Fruit fly (Drosophila melanogaster) whole organism, embryonic: Measurements from ENCODE around the gene drongo.
A peak's percentile ranks its signal among the peaks of the same experiment; 100 is the strongest.

Experiments
- CG1024 ChIP-seq: fragments of 200-800 bp; sonication (Bioruptor generic); IDR thresholded peaks from 2 replicates; pipeline ENCODE4 v1.3.6; 2022; ENCODE audit warnings: missing biosample characterization, missing genetic modification characterization
- CG10274 ChIP-seq: fragments of 200-800 bp; sonication (Bioruptor generic); optimal IDR thresholded peaks from 3 replicates; lab custom pipeline; 2017; ENCODE audit warnings: missing biosample characterization, mild to moderate bottlenecking, missing genetic modification characterization
- CG10654 ChIP-seq: fragments of 200-800 bp; sonication (Bioruptor generic); optimal IDR thresholded peaks from 2 replicates; lab custom pipeline; 2016; ENCODE audit warnings: missing biosample characterization, missing genetic modification characterization
- CG12155 ChIP-seq: fragments of 200-800 bp; sonication (Bioruptor generic); optimal IDR thresholded peaks from 3 replicates; lab custom pipeline; 2016; ENCODE audit warnings: missing biosample characterization, missing genetic modification characterization
- CG12744 ChIP-seq: fragments of 200-800 bp; sonication (Bioruptor generic); optimal IDR thresholded peaks from 2 replicates; lab custom pipeline; 2016; ENCODE audit warnings: missing biosample characterization, missing genetic modification characterization
- CG13775 ChIP-seq: fragments of 200-800 bp; sonication (Bioruptor generic); optimal IDR thresholded peaks from 3 replicates; lab custom pipeline; 2017; ENCODE audit warnings: missing biosample characterization, mild to moderate bottlenecking, missing genetic modification characterization
- CG14050 ChIP-seq: fragments of 200-800 bp; sonication (Bioruptor generic); IDR thresholded peaks from 3 replicates; pipeline ENCODE4 v1.3.6; 2022; ENCODE audit warnings: missing biosample characterization, missing genetic modification characterization
- CG15011 ChIP-seq: fragments of 200-800 bp; sonication (Bioruptor generic); optimal IDR thresholded peaks from 3 replicates; lab custom pipeline; 2018; ENCODE audit warnings: missing biosample characterization, mild to moderate bottlenecking, missing genetic modification characterization
- CG16815 ChIP-seq: fragments of 200-800 bp; sonication (Bioruptor generic); optimal IDR thresholded peaks from 3 replicates; lab custom pipeline; 2017; ENCODE audit warnings: missing biosample characterization, mild to moderate bottlenecking, missing genetic modification characterization
- CG17359 ChIP-seq: fragments of 200-800 bp; sonication (Bioruptor generic); optimal IDR thresholded peaks from 3 replicates; lab custom pipeline; 2018; ENCODE audit warnings: missing biosample characterization, mild to moderate bottlenecking, missing genetic modification characterization, moderate library complexity
- CG18619 ChIP-seq: fragments of 200-800 bp; sonication (Bioruptor generic); optimal IDR thresholded peaks from 3 replicates; lab custom pipeline; 2017; ENCODE audit warnings: missing biosample characterization, mild to moderate bottlenecking, missing genetic modification characterization
- CG2116 ChIP-seq: fragments of 200-800 bp; sonication (Bioruptor generic); optimal IDR thresholded peaks from 3 replicates; lab custom pipeline; 2018; ENCODE audit warnings: missing biosample characterization, mild to moderate bottlenecking, missing genetic modification characterization
- CG2875 ChIP-seq: fragments of 200-800 bp; sonication (Bioruptor generic); optimal IDR thresholded peaks from 2 replicates; lab custom pipeline; 2017; ENCODE audit warnings: missing biosample characterization, mild to moderate bottlenecking, missing genetic modification characterization, missing genetic modification reagents
- CG32772 ChIP-seq: fragments of 200-800 bp; sonication (Bioruptor generic); IDR thresholded peaks from 2 replicates; pipeline ENCODE4 v1.3.6; 2022; ENCODE audit warnings: missing biosample characterization, missing genetic modification characterization
- CrebB ChIP-seq: fragments of 200-800 bp; sonication (Bioruptor generic); optimal IDR thresholded peaks from 3 replicates; lab custom pipeline; 2018; ENCODE audit warnings: missing biosample characterization, mild to moderate bottlenecking, missing genetic modification characterization
- D ChIP-seq, 2 experiments: fragments of 200-800 bp in 1 of 2; fragments of >200 bp in 1 of 2; sonication (Bioruptor generic) in 1 of 2; optimal IDR thresholded peaks; 2 replicates in 1 of 2; 3 replicates in 1 of 2; lab custom pipeline; 2017; ENCODE audit warnings: mild to moderate bottlenecking in 1 of 2, missing biosample characterization in 1 of 2, missing genetic modification characterization in 1 of 2, missing genetic modification reagents in 1 of 2
- Dip2 ChIP-seq: fragments of 200-800 bp; sonication (Bioruptor generic); IDR thresholded peaks from 2 replicates; pipeline ENCODE4 v1.3.6; 2022; ENCODE audit warnings: missing biosample characterization, missing genetic modification characterization
- Lpt ChIP-seq: fragments of >200 bp; optimal IDR thresholded peaks from 2 replicates; lab custom pipeline; 2018; ENCODE audit warnings: missing biosample characterization, missing genetic modification characterization
- MBD-R2 ChIP-seq: fragments of 200-800 bp; sonication (Bioruptor generic); IDR thresholded peaks from 2 replicates; pipeline ENCODE4 v1.3.6; 2022; ENCODE audit warnings: missing biosample characterization, missing genetic modification characterization
- MESR4 ChIP-seq: fragments of 200-800 bp; sonication (Bioruptor generic); optimal IDR thresholded peaks from 2 replicates; lab custom pipeline; 2018; ENCODE audit warnings: missing biosample characterization, mild to moderate bottlenecking, missing genetic modification characterization, moderate library complexity
- Meics ChIP-seq: fragments of 200-800 bp; sonication (Bioruptor generic); optimal IDR thresholded peaks from 2 replicates; lab custom pipeline; 2017; ENCODE audit warnings: missing biosample characterization, mild to moderate bottlenecking, missing genetic modification characterization
- NC2α ChIP-seq: fragments of 200-800 bp; sonication (Bioruptor generic); optimal IDR thresholded peaks from 2 replicates; lab custom pipeline; 2016; ENCODE audit warnings: missing biosample characterization, missing genetic modification characterization
- Neu2 ChIP-seq: fragments of 200-800 bp; sonication (Bioruptor generic); optimal IDR thresholded peaks from 3 replicates; lab custom pipeline; 2016; ENCODE audit warnings: missing biosample characterization, missing genetic modification characterization, borderline replicate concordance
- Nf-YA ChIP-seq: fragments of 200-800 bp; sonication (Bioruptor generic); IDR thresholded peaks from 2 replicates; pipeline ENCODE4 v1.3.6; 2022; ENCODE audit warnings: missing biosample characterization, missing genetic modification characterization
- NfI ChIP-seq: fragments of 200-800 bp; sonication (Bioruptor generic); optimal IDR thresholded peaks from 3 replicates; lab custom pipeline; 2018; ENCODE audit warnings: missing biosample characterization, mild to moderate bottlenecking, missing genetic modification characterization, moderate library complexity
- Oaz ChIP-seq: fragments of 200-800 bp; sonication (Bioruptor generic); IDR thresholded peaks from 2 replicates; pipeline ENCODE4 v1.3.6; 2022; ENCODE audit warnings: missing biosample characterization, missing genetic modification characterization
- Side ChIP-seq: fragments of 200-800 bp; sonication (Bioruptor generic); optimal IDR thresholded peaks from 2 replicates; lab custom pipeline; 2016; ENCODE audit warnings: missing biosample characterization, missing genetic modification characterization
- Sry-δ ChIP-seq: fragments of 200-800 bp; sonication (Bioruptor generic); optimal IDR thresholded peaks from 2 replicates; lab custom pipeline; 2016; ENCODE audit warnings: missing biosample characterization, missing genetic modification characterization
- Stat92E ChIP-seq, 3 experiments: fragments of >200 bp in 2 of 3; fragments of 200-800 bp in 1 of 3; sonication (Bioruptor generic) in 1 of 3; optimal IDR thresholded peaks; 2 replicates each; lab custom pipeline; 2017 to 2019; ENCODE audit warnings: missing biosample characterization in 3 of 3, missing genetic modification characterization in 3 of 3, mild to moderate bottlenecking in 1 of 3, moderate library complexity in 1 of 3
- YL-1 ChIP-seq: fragments of 200-800 bp; sonication (Bioruptor generic); optimal IDR thresholded peaks from 3 replicates; lab custom pipeline; 2017; ENCODE audit warnings: missing biosample characterization, mild to moderate bottlenecking, missing genetic modification characterization
- bigmax ChIP-seq: fragments of 200-800 bp; sonication (Bioruptor generic); optimal IDR thresholded peaks from 2 replicates; lab custom pipeline; 2018; ENCODE audit warnings: missing biosample characterization, mild to moderate bottlenecking, missing genetic modification characterization
- gfzf ChIP-seq: fragments of 200-800 bp; sonication (Bioruptor generic); optimal IDR thresholded peaks from 2 replicates; lab custom pipeline; 2016; ENCODE audit warnings: missing biosample characterization, mild to moderate bottlenecking, missing genetic modification characterization, moderate library complexity
- lov ChIP-seq, 2 experiments: fragments of 200-800 bp in 1 of 2; fragments of >200 bp in 1 of 2; sonication (Bioruptor generic) in 1 of 2; IDR thresholded peaks in 1 of 2; optimal IDR thresholded peaks in 1 of 2; 2 replicates in 1 of 2; 3 replicates in 1 of 2; pipeline versions ENCODE4 v1.3.6 to Lab custom; 2017 to 2022; ENCODE audit warnings: missing biosample characterization in 1 of 2, missing genetic modification characterization in 1 of 2
- maf-S ChIP-seq: fragments of 200-800 bp; sonication (Bioruptor generic); optimal IDR thresholded peaks from 2 replicates; lab custom pipeline; 2016; ENCODE audit warnings: missing biosample characterization, missing genetic modification characterization
- mld ChIP-seq: fragments of 200-800 bp; sonication (Bioruptor generic); IDR thresholded peaks from 3 replicates; pipeline ENCODE4 v1.3.6; 2022; ENCODE audit warnings: missing biosample characterization, missing genetic modification characterization; ENCODE audit not compliant: partially characterized antibody
- nmo ChIP-seq: fragments of 200-800 bp; sonication (Bioruptor generic); optimal IDR thresholded peaks from 2 replicates; lab custom pipeline; 2018; ENCODE audit warnings: missing biosample characterization, mild to moderate bottlenecking, missing genetic modification characterization, moderate library complexity
- org-1 ChIP-seq: fragments of 200-800 bp; sonication (Bioruptor generic); optimal IDR thresholded peaks from 2 replicates; lab custom pipeline; 2017; ENCODE audit warnings: missing biosample characterization, missing genetic modification characterization
- otp ChIP-seq: fragments of 200-800 bp; sonication (Bioruptor generic); IDR thresholded peaks from 3 replicates; pipeline ENCODE4, ENCODE4 v1.3.6; 2022; ENCODE audit warnings: missing biosample characterization, missing genetic modification characterization
- p53 ChIP-seq: fragments of 200-800 bp; sonication (Bioruptor generic); optimal IDR thresholded peaks from 2 replicates; lab custom pipeline; 2016; ENCODE audit warnings: missing biosample characterization, missing genetic modification characterization
- psq ChIP-seq: fragments of 200-800 bp; sonication (Bioruptor generic); optimal IDR thresholded peaks from 2 replicates; lab custom pipeline; 2017; ENCODE audit warnings: missing biosample characterization, missing genetic modification characterization
- pum ChIP-seq: fragments of 200-800 bp; sonication (Bioruptor generic); optimal IDR thresholded peaks from 2 replicates; lab custom pipeline; 2016; ENCODE audit warnings: missing biosample characterization, missing genetic modification characterization
- seq ChIP-seq: fragments of 200-800 bp; sonication (Bioruptor generic); IDR thresholded peaks from 2 replicates; pipeline ENCODE4 v1.3.6; 2022; ENCODE audit warnings: missing biosample characterization, missing genetic modification characterization
- shn ChIP-seq: fragments of 200-800 bp; sonication (Bioruptor generic); optimal IDR thresholded peaks from 3 replicates; lab custom pipeline; 2016; ENCODE audit warnings: missing biosample characterization, missing genetic modification characterization
- tgo ChIP-seq: fragments of 200-800 bp; sonication (Bioruptor generic); IDR thresholded peaks from 3 replicates; pipeline ENCODE4 v1.3.6; 2022; ENCODE audit warnings: missing biosample characterization, missing genetic modification characterization
- unc-4 ChIP-seq: fragments of 200-800 bp; sonication (Bioruptor generic); IDR thresholded peaks from 2 replicates; pipeline ENCODE4 v1.3.6; 2022; ENCODE audit warnings: missing biosample characterization, missing genetic modification characterization; ENCODE audit not compliant: partially characterized antibody
- usp ChIP-seq: fragments of >200 bp; optimal IDR thresholded peaks from 2 replicates; lab custom pipeline; 2017; ENCODE audit warnings: missing biosample characterization, missing genetic modification characterization
- wek ChIP-seq: fragments of 200-800 bp; sonication (Bioruptor generic); optimal IDR thresholded peaks from 3 replicates; lab custom pipeline; 2018; ENCODE audit warnings: missing biosample characterization, mild to moderate bottlenecking, missing genetic modification characterization, moderate library complexity
- zen2 ChIP-seq: fragments of 200-800 bp; sonication (Bioruptor generic); IDR thresholded peaks from 3 replicates; pipeline ENCODE4 v1.3.6; 2022; ENCODE audit warnings: missing biosample characterization, missing genetic modification characterization; ENCODE audit not compliant: partially characterized antibody
- zfh1 ChIP-seq: fragments of 200-800 bp; sonication (Bioruptor generic); IDR thresholded peaks from 3 replicates; pipeline ENCODE4 v1.3.6; 2022; ENCODE audit warnings: missing biosample characterization, missing genetic modification characterization

The drongo gene

DNA sequence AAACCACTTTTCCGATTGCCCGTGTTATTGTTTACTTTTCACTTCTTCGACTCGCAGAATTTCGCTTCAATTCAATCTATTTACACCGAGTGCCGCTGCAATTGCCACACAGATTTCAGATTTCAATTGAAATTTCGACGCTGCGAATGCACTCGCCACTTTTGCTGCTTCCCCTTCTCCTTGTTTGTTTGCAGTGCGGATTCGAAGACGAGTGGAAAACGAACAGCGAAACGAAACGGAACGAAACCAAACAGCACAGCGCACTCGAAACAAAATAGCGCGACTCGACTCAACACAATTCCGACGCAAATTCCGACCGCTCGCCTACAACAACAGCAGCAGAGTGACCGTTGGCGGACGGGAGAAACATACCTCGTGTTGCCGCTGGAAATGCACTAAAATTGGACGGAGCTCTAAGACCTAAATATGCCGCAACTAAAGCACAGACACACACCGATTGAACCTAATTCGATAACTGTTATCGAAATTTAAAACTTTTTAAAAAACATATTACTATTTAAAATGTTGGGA, at the start of gene drongo (continued):
- TF ChIP-seq Oaz (GFP tag; lab: Robert Waterston, UW) (no peak), zen2 (GFP tag; lab: Robert Waterston, UW) (no peak; the same call in 1 of the 3 replicates), D (optimal IDR thresholded peaks at IDR 0.05; lab: Kevin White, UChicago) (no peak), D (GFP tag; optimal IDR thresholded peaks at IDR 0.05; lab: Kevin White, UChicago) (no peak), NfI (GFP tag; lab: Kevin White, UChicago) (peak; percentile 34), CG32772 (GFP tag; lab: Robert Waterston, UW) (no peak), maf-S (GFP tag; lab: Kevin White, UChicago) (no peak), seq (no peak), org-1 (GFP tag; lab: Kevin White, UChicago) (no peak), psq (GFP tag; lab: Kevin White, UChicago) (peak; percentile 34), bigmax (GFP tag; lab: Kevin White, UChicago) (no peak), CG10654 (no peak), CG12155 (peak; percentile 60), lov (optimal IDR thresholded peaks at IDR 0.05; lab: Kevin White, UChicago) (no peak), lov (GFP tag; IDR thresholded peaks at IDR 0.05; lab: Robert Waterston, UW) (0 out of 3 replicates have a peak, but pooled peaks have one; percentile 11), CG12744 (GFP tag; lab: Kevin White, UChicago) (no peak), Neu2 (no peak), pum (GFP tag; lab: Kevin White, UChicago) (no peak), Nf-YA (GFP tag; lab: Robert Waterston, UW) (no peak), CG13775 (GFP tag; lab: Kevin White, UChicago) (no peak), MBD-R2 (peak; percentile 37), Lpt (GFP tag; lab: Kevin White, UChicago) (no peak), Side (GFP tag; lab: Kevin White, UChicago) (no peak), CG10274 (GFP tag; lab: Kevin White, UChicago) (no peak), unc-4 (GFP tag; lab: Robert Waterston, UW) (peak; percentile 49), wek (GFP tag; lab: Kevin White, UChicago) (peak; percentile 41), shn (GFP tag; lab: Kevin White, UChicago) (no peak), CG18619 (GFP tag; lab: Kevin White, UChicago) (peak; percentile 14), otp (GFP tag; lab: Robert Waterston, UW) (0 out of 3 replicates have a peak, but pooled peaks have one; percentile 44), CG16815 (no peak), CG1024 (GFP tag; lab: Robert Waterston, UW) (0 out of 2 replicates have a peak, but pooled peaks have one; percentile 6), NC2α (no peak), tgo (GFP tag; lab: Robert Waterston, UW) (no peak), CG17359 (tag; lab: Kevin White, UChicago) (peak; percentile 9), CG14050 (no peak; the same call in 2 of the 3 replicates), CG2116 (peak; percentile 55), MESR4 (GFP tag; lab: Kevin White, UChicago) (peak; percentile 83), gfzf (peak; percentile 100), CG2875 (GFP tag; lab: Kevin White, UChicago) (no peak), usp (GFP tag; lab: Kevin White, UChicago) (no peak), YL-1 (GFP tag; lab: Kevin White, UChicago) (peak; percentile 37), CG15011 (GFP tag; lab: Kevin White, UChicago) (no peak), mld (no peak), Meics (GFP tag; lab: Kevin White, UChicago) (peak; percentile 11), Stat92E (GFP tag; optimal IDR thresholded peaks at IDR 0.05; lab: Kevin White, UChicago) (peak in 1 of 3 experiments; percentile 79), p53 (GFP tag; lab: Kevin White, UChicago) (peak; percentile 50), Sry-δ (GFP tag; lab: Kevin White, UChicago) (peak; percentile 61), CrebB (tag; lab: Kevin White, UChicago) (peak; percentile 69), zfh1 (GFP tag; lab: Robert Waterston, UW) (0 out of 3 replicates have a peak, but pooled peaks have one; percentile 43), nmo (GFP tag; lab: Kevin White, UChicago) (peak; percentile 63), Dip2 (no peak)
